Fruit fly (Drosophila melanogaster): Measurements from ENCODE around the gene CG8043.

Gene CG8043

dm6 chr3R:8652731-8653130, 24.0 kb upstream of the CG8043 start, which contains the start of the genes Sys1 and Dhod (continued):
- no peak for TF ChIP-seq h (optimal IDR thresholded peaks at IDR 0.05)
- no peak for TF ChIP-seq eve (GFP tag; optimal IDR thresholded peaks at IDR 0.05)
- peak; percentile 54 for TF ChIP-seq B-H2 (GFP tag; optimal IDR thresholded peaks at IDR 0.05)
- TF ChIP-seq CG18476 (GFP tag; optimal IDR thresholded peaks at IDR 0.05): peak; percentile 25
- peak; percentile 4 for TF ChIP-seq Sox100B (GFP tag; optimal IDR thresholded peaks at IDR 0.05)
- peak; percentile 20; the same call in 1 of the 2 replicates for TF ChIP-seq CG43689 (GFP tag; IDR thresholded peaks at IDR 0.05)
- peak; percentile 62 for TF ChIP-seq HLH3B (GFP tag; IDR thresholded peaks at IDR 0.05)
- peak; percentile 3 for TF ChIP-seq CG15696 (tag; optimal IDR thresholded peaks at IDR 0.05)
- peak; percentile 36 for TF ChIP-seq Abd-B (GFP tag; optimal IDR thresholded peaks at IDR 0.05)
- TF ChIP-seq CTCF (GFP tag; optimal IDR thresholded peaks at IDR 0.05): peak; percentile 13
- peak; percentile 37 for TF ChIP-seq gro (GFP tag; optimal IDR thresholded peaks at IDR 0.05)
- no peak for TF ChIP-seq CG15073 (GFP tag; optimal IDR thresholded peaks at IDR 0.05)
- TF ChIP-seq ash1 (GFP tag; optimal IDR thresholded peaks at IDR 0.05): no peak
- TF ChIP-seq Antp (GFP tag; optimal IDR thresholded peaks at IDR 0.05): peak; percentile 75
- peak; percentile 71 for TF ChIP-seq CG10267 (tag; optimal IDR thresholded peaks at IDR 0.05)
- TF ChIP-seq Lpt (GFP tag; optimal IDR thresholded peaks at IDR 0.05): no peak
- TF ChIP-seq NfI (GFP tag; optimal IDR thresholded peaks at IDR 0.05): peak; percentile 55
- TF ChIP-seq CG13287 (GFP tag; IDR thresholded peaks at IDR 0.05; ENCODE audit: partially characterized antibody): peak; percentile 90
- TF ChIP-seq cg (GFP tag; optimal IDR thresholded peaks at IDR 0.05): no peak
- peak; percentile 93 for TF ChIP-seq row (GFP tag; IDR thresholded peaks at IDR 0.05)
- TF ChIP-seq CG5953 (GFP tag; IDR thresholded peaks at IDR 0.05): no peak
- TF ChIP-seq Deaf1 (tag; optimal IDR thresholded peaks at IDR 0.05): peak; percentile 2
- TF ChIP-seq Hmx (GFP tag; optimal IDR thresholded peaks at IDR 0.05): peak; percentile 0
- TF ChIP-seq ato (GFP tag; IDR thresholded peaks at IDR 0.05; ENCODE audit: partially characterized antibody): no peak
- peak; percentile 69 for TF ChIP-seq grau (tag; optimal IDR thresholded peaks at IDR 0.05)
- peak; percentile 16 for TF ChIP-seq gfzf (GFP tag; optimal IDR thresholded peaks at IDR 0.05)
- TF ChIP-seq unc-4 (GFP tag; IDR thresholded peaks at IDR 0.05; ENCODE audit: partially characterized antibody): peak; percentile 87
- peak; percentile 4 for TF ChIP-seq CG31388 (GFP tag; optimal IDR thresholded peaks at IDR 0.05)
- peak; percentile 36 for TF ChIP-seq CG10462 (GFP tag; optimal IDR thresholded peaks at IDR 0.05)
- TF ChIP-seq odd (GFP tag; optimal IDR thresholded peaks at IDR 0.05): peak; percentile 27
- TF ChIP-seq ewg (GFP tag; optimal IDR thresholded peaks at IDR 0.05): peak; percentile 21
- TF ChIP-seq ranshi (GFP tag; IDR thresholded peaks at IDR 0.05): 0 out of 2 replicates have a peak, but pooled peaks have one; percentile 35
- TF ChIP-seq CG10431 (GFP tag; optimal IDR thresholded peaks at IDR 0.05): no peak
- peak; percentile 40 for TF ChIP-seq unpg (GFP tag; optimal IDR thresholded peaks at IDR 0.05)
- no peak for TF ChIP-seq CG10565 (GFP tag; optimal IDR thresholded peaks at IDR 0.05)
- TF ChIP-seq CG4730 (GFP tag; IDR thresholded peaks at IDR 0.05): peak; percentile 53
- TF ChIP-seq CG6813 (GFP tag; optimal IDR thresholded peaks at IDR 0.05): no peak
- peak; percentile 86 for TF ChIP-seq BEAF-32 (GFP tag; optimal IDR thresholded peaks at IDR 0.05)
- no peak for TF ChIP-seq dimm (GFP tag; IDR thresholded peaks at IDR 0.05)
- TF ChIP-seq chm (GFP tag; IDR thresholded peaks at IDR 0.05): no peak; the same call in 1 of the 2 replicates
- peak; percentile 28 for TF ChIP-seq CG17385 (GFP tag; optimal IDR thresholded peaks at IDR 0.05)
- TF ChIP-seq kah (GFP tag; optimal IDR thresholded peaks at IDR 0.05): no peak
- peak; percentile 2 for TF ChIP-seq crc (GFP tag; optimal IDR thresholded peaks at IDR 0.05)
- no peak for TF ChIP-seq CG12104 (GFP tag; optimal IDR thresholded peaks at IDR 0.05)
- no peak for TF ChIP-seq Eip74EF (GFP tag; optimal IDR thresholded peaks at IDR 0.05)
- peak; percentile 12 for TF ChIP-seq HmgD (GFP tag; optimal IDR thresholded peaks at IDR 0.05)
- no peak for TF ChIP-seq sima (GFP tag; optimal IDR thresholded peaks at IDR 0.05)
- TF ChIP-seq Bdp1 (GFP tag; optimal IDR thresholded peaks at IDR 0.05): peak; percentile 73
- peak; percentile 64 for TF ChIP-seq CG9215 (GFP tag; IDR thresholded peaks at IDR 0.05)
- no peak for TF ChIP-seq bowl (GFP tag; IDR thresholded peaks at IDR 0.05)
- peak; percentile 33 for TF ChIP-seq CG1792 (GFP tag; optimal IDR thresholded peaks at IDR 0.05)
- no peak for TF ChIP-seq org-1 (GFP tag; optimal IDR thresholded peaks at IDR 0.05)
